Fruit fly (Drosophila melanogaster): Measurements from ENCODE around the gene CG14151.

DNA sequence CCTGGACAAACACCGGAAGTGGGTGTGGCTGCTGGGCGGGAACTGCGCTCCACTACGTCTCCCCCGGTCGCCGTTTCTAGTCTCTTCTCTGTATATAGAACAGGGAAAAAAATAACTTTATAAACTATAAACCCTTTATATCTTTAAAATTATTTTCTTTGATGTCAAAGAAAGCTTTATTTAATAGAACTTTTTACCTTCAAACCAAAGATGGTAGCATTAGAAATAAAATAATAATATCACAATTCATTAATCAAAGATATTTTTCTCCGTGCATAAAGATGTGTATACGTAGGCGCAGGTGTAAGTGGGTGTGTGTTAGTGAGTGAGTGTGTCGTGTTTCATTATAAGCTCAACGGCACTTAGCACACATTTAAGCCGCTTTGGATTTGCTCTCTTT, 28.8 kb downstream of the CG14151 start:
- TF ChIP-seq Hr78 (GFP tag; optimal IDR thresholded peaks at IDR 0.05) (no peak), brk (GFP tag; optimal IDR thresholded peaks at IDR 0.05) (no peak), Dfd (GFP tag; optimal IDR thresholded peaks at IDR 0.05) (no peak), br (GFP tag; optimal IDR thresholded peaks at IDR 0.05) (no peak), CG9705 (GFP tag; optimal IDR thresholded peaks at IDR 0.05) (no peak), pan (optimal IDR thresholded peaks at IDR 0.05) (no peak), Rel (GFP tag; optimal IDR thresholded peaks at IDR 0.05) (no peak), Rel (tag; optimal IDR thresholded peaks at IDR 0.05) (no peak), Sp1 (GFP tag; optimal IDR thresholded peaks at IDR 0.05) (no peak), woc (GFP tag; optimal IDR thresholded peaks at IDR 0.05) (no peak), foxo (GFP tag; optimal IDR thresholded peaks at IDR 0.05) (no peak), usp (GFP tag; optimal IDR thresholded peaks at IDR 0.05) (no peak), jim (GFP tag; optimal IDR thresholded peaks at IDR 0.05) (no peak)

Measured in whole organism, wandering third instar larva.